Worm (Caenorhabditis elegans): ENCODE measurements around the gene B0563.10.

The B0563.10 gene

DNA sequence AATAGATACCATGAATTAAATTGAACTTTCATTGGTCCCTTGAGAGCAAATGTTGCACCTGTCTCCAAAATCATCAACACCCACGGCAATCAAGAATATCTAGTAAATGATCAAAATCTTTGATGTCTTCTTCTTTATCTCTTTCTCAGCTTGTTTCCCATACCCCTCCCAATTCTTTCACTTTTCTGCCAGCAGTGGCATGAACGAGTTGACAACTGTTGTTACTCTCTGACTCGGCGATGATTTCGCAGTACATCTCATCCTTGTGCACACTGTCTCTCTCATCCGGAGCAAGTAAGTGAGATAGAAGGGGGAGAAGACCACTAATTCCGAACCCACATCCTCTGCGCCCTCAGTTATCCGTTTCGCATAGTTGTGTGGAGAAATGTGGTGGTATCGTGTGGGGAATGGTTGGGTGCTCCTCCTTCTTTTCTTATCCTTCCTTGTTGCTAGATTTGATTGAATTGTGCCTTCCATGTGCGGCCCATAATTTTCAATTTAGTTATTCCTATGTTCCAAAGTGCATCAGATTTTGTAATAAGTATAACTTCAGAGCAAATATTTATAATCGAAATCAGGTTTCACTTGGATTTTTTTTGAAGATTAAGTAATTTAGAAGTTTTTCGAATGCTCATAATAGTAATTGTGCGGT, 5.7 kb downstream of the B0563.10 start (continued):
- TF ChIP-seq madf-5 (GFP tag; IDR thresholded peaks at IDR 0.05), result no peak
- no peak for TF ChIP-seq egl-27 (tag; optimal IDR thresholded peaks at IDR 0.05)
- peak in 1 of 2 experiments; percentile 91 for TF ChIP-seq unc-62 (GFP tag; optimal IDR thresholded peaks at IDR 0.05 in 1 of 2)
- TF ChIP-seq unc-62 (tag; optimal IDR thresholded peaks at IDR 0.05), result no peak
- no peak for TF ChIP-seq R02D3.7 (tag; optimal IDR thresholded peaks at IDR 0.05)

DNA sequence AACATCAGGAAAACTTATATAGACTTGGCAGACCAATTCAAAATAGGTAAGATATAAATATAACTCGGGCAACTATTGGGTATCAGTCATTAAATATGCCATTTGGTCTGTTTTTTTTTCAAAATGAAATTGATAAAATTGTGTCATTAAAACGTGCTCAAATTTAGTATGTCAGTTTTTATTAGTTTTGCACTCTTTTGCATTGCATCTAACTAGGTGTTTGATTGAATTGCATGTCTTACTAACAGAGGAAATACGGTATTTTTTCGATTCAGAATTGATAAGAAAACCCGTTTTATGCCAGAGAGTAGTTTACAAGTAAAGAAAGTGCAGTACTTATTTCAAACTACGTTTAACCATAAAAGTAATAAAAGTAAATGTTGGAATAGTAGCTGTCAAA, 11.3 kb downstream of the B0563.10 start:
- peak; percentile 64 for TF ChIP-seq pqm-1 (tag; optimal IDR thresholded peaks at IDR 0.05)
- TF ChIP-seq nhr-28 (tag; optimal IDR thresholded peaks at IDR 0.05), result peak; percentile 66
- TF ChIP-seq php-3 (GFP tag; IDR thresholded peaks at IDR 0.05), result peak; percentile 95
- TF ChIP-seq nhr-77 (tag; optimal IDR thresholded peaks at IDR 0.05), result peak; percentile 3
- TF ChIP-seq hlh-11 (tag; optimal IDR thresholded peaks at IDR 0.05), result peak; percentile 14
- TF ChIP-seq cey-2 (tag; optimal IDR thresholded peaks at IDR 0.05; ENCODE audit: borderline replicate concordance, insufficient read depth), result no peak

DNA sequence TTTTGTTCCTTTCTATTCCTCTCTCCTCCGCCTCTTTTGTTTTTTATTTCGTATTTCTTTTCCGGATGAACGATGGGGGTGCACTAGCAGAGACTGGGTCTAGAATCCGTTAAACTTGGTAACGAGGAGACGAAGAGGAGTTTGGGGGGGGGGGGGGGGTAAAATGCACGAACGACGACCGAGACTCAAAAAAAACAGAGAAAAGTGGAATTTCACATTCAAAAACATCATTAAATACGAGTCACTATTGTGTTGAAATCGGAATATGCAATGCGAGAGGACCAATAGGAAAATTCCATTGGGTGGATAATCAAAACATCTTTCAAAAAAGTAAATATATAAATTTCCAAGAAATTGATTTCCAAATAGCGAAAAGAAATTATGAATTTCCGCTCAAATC, 12.8 kb downstream of the B0563.10 start, which contains the start of gene B0563.7:
TSS of gene B0563.7 (minus strand) at position 101 of the 400 bp plus-strand sequence.
- no peak for TF ChIP-seq egl-43 (GFP tag; IDR thresholded peaks at IDR 0.05)
- TF ChIP-seq ZK337.2 (GFP tag; IDR thresholded peaks at IDR 0.05), result no peak
- no peak for TF ChIP-seq hlh-30 (tag; optimal IDR thresholded peaks at IDR 0.05; ENCODE audit: insufficient read depth)
- no peak for TF ChIP-seq unc-130 (GFP tag; optimal IDR thresholded peaks at IDR 0.05)
- TF ChIP-seq ceh-62 (tag; optimal IDR thresholded peaks at IDR 0.05), result no peak
- no peak for TF ChIP-seq unc-39 (tag; optimal IDR thresholded peaks at IDR 0.05)
- no peak for TF ChIP-seq Y75B8A.6 (GFP tag; IDR thresholded peaks at IDR 0.05)
- no peak for TF ChIP-seq T26A8.4 (GFP tag; IDR thresholded peaks at IDR 0.05)

DNA sequence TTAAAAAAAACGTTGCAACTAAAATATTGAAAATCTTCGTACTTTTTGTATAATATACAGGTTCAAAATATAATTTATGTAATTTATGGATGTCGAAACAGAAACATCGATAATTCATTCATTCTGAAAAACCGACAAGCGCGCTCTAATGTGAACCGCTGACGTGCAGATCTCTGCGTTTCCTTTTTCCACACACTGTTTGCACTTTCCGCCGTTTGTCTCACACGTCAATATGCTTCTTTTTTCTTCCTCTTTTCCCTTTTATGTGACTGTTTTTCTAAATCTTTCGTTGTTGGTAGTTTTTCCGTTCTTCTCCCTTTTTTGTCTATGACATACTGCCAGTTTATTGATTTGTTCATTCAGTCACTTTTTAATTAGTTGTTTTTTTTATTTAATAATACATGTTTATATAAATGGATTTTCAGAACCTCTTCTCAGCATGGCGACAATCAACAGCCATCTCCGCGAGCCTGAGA, 16.7 kb downstream of the B0563.10 start, which contains the start of gene tmbi-4:
TSS of gene tmbi-4 (plus strand) at position 426 of the 476 bp plus-strand sequence.
- TF ChIP-seq php-3 (GFP tag; IDR thresholded peaks at IDR 0.05), result no peak
- no peak for TF ChIP-seq nhr-25 (tag; optimal IDR thresholded peaks at IDR 0.05; ENCODE audit: borderline replicate concordance, insufficient read depth)
- TF ChIP-seq nhr-41 (GFP tag; IDR thresholded peaks at IDR 0.05), result no peak
- no peak for TF ChIP-seq nhr-42 (GFP tag; IDR thresholded peaks at IDR 0.05)
- TF ChIP-seq daf-8 (GFP tag; IDR thresholded peaks at IDR 0.05), result no peak
- no peak for TF ChIP-seq unc-39 (tag; optimal IDR thresholded peaks at IDR 0.05)
- no peak for TF ChIP-seq daf-16 (GFP tag; optimal IDR thresholded peaks at IDR 0.05)
- peak; percentile 90 for TF ChIP-seq daf-16 (tag; optimal IDR thresholded peaks at IDR 0.05)
- TF ChIP-seq mxl-3 (GFP tag; optimal IDR thresholded peaks at IDR 0.05), result peak; percentile 33
- TF ChIP-seq ceh-44 (GFP tag; IDR thresholded peaks at IDR 0.05), result no peak
- peak; percentile 30 for TF ChIP-seq rbr-2 (tag; optimal IDR thresholded peaks at IDR 0.05)
- no peak for TF ChIP-seq mxl-2 (GFP tag; conservative IDR thresholded peaks at IDR 0.05)
- TF ChIP-seq nhr-28 (tag; optimal IDR thresholded peaks at IDR 0.05), result peak; percentile 67
- TF ChIP-seq nhr-48 (tag; optimal IDR thresholded peaks at IDR 0.05), result no peak
- no peak for TF ChIP-seq Y48G9A.11 (GFP tag; IDR thresholded peaks at IDR 0.05)
- no peak for TF ChIP-seq nhr-111 (GFP tag; optimal IDR thresholded peaks at IDR 0.05)
- peak in 1 of 2 experiments; percentile 67 for TF ChIP-seq lsy-2 (tag; optimal IDR thresholded peaks at IDR 0.05)
- TF ChIP-seq egl-43 (GFP tag; IDR thresholded peaks at IDR 0.05), result no peak
- no peak for TF ChIP-seq F26F4.8 (GFP tag; conservative IDR thresholded peaks at IDR 0.05)
- peak in 1 of 2 experiments; percentile 87 for TF ChIP-seq unc-62 (GFP tag; optimal IDR thresholded peaks at IDR 0.05 in 1 of 2)
- TF ChIP-seq unc-62 (tag; optimal IDR thresholded peaks at IDR 0.05), result no peak
- no peak for TF ChIP-seq pha-4 (GFP tag; IDR thresholded peaks at IDR 0.05)
- peak; percentile 69 for TF ChIP-seq pha-4 (tag; optimal IDR thresholded peaks at IDR 0.05)
- TF ChIP-seq spr-3 (GFP tag; optimal IDR thresholded peaks at IDR 0.05), result no peak
- peak; percentile 21 for TF ChIP-seq nhr-77 (tag; optimal IDR thresholded peaks at IDR 0.05)
- TF ChIP-seq fkh-10 (GFP tag; optimal IDR thresholded peaks at IDR 0.05), result peak; percentile 23
- no peak for TF ChIP-seq lin-13 (GFP tag; optimal IDR thresholded peaks at IDR 0.05)
- peak in 1 of 2 experiments; percentile 50 for TF ChIP-seq hif-1 (tag; optimal IDR thresholded peaks at IDR 0.05)
- peak; percentile 12 for TF ChIP-seq ztf-7 (tag; optimal IDR thresholded peaks at IDR 0.05)
- peak; percentile 77 for TF ChIP-seq hlh-11 (tag; optimal IDR thresholded peaks at IDR 0.05)
- peak in 1 of 2 experiments; percentile 47 for TF ChIP-seq mdl-1 (tag; optimal IDR thresholded peaks at IDR 0.05)
- TF ChIP-seq hlh-30 (tag; optimal IDR thresholded peaks at IDR 0.05; ENCODE audit: insufficient read depth), result peak; percentile 87
- peak; percentile 79 for TF ChIP-seq lin-38 (GFP tag; IDR thresholded peaks at IDR 0.05)

Measured in whole organism, L4 larva.